Worm (Caenorhabditis elegans) whole organism, young adult: ENCODE results near the gene F42A6.1.
"Not testable (repeated sequence)": the region's sequence is repeated elsewhere in the genome, so short reads cannot be mapped to it uniquely, and the experiment has no call there.

ENCODE experiments used
- B0019.2 ChIP-seq: fragments of 200-800 bp; sonication (Bioruptor generic); conservative IDR thresholded peaks from 2 replicates; pipeline ENCODE4 v1.3.6; 2022; ENCODE audit warnings: missing genetic modification reagents, missing genetic modification characterization, missing compliant biosample characterization
- B0336.3 ChIP-seq: fragments of 200-800 bp; sonication (Bioruptor generic); IDR thresholded peaks from 2 replicates; pipeline ENCODE4 v1.3.6; 2022; ENCODE audit warnings: missing genetic modification characterization, missing compliant biosample characterization
- C06A6.2 ChIP-seq: fragments of 200-800 bp; sonication (Bioruptor generic); conservative IDR thresholded peaks from 2 replicates; pipeline ENCODE4 v1.3.6; 2022; ENCODE audit warnings: missing genetic modification characterization, missing compliant biosample characterization
- C17E4.6 ChIP-seq: fragments of 200-800 bp; sonication (Bioruptor generic); IDR thresholded peaks from 2 replicates; pipeline ENCODE4 v1.3.6; 2022; ENCODE audit warnings: missing genetic modification reagents, missing genetic modification characterization, missing compliant biosample characterization
- D2030.7 ChIP-seq: fragments of 200-800 bp; sonication (Bioruptor generic); IDR thresholded peaks from 2 replicates; pipeline ENCODE4 v1.3.6; 2022; ENCODE audit warnings: missing genetic modification reagents, missing genetic modification characterization, missing compliant biosample characterization
- F23B12.7 ChIP-seq: sonication (generic microtip); optimal IDR thresholded peaks from 2 replicates; lab custom pipeline; 2017; ENCODE audit warnings: missing genetic modification characterization, mild to moderate bottlenecking, missing compliant biosample characterization, antibody characterized with exemption, moderate library complexity; ENCODE audit not compliant: insufficient read depth
- F39B2.1 ChIP-seq: fragments of 200-800 bp; sonication (Bioruptor generic); IDR thresholded peaks from 2 replicates; pipeline ENCODE4 v1.3.6; 2022; ENCODE audit warnings: missing genetic modification reagents, missing genetic modification characterization, missing compliant biosample characterization
- F52B5.7 ChIP-seq: sonication (generic microtip); optimal IDR thresholded peaks from 2 replicates; lab custom pipeline; 2016; ENCODE audit warnings: mild to moderate bottlenecking, missing genetic modification characterization, missing compliant biosample characterization
- K11D2.4 ChIP-seq: fragments of 200-800 bp; sonication (Bioruptor generic); IDR thresholded peaks from 2 replicates; pipeline ENCODE4 v1.3.6; 2022; ENCODE audit warnings: missing genetic modification reagents, missing genetic modification characterization, missing compliant biosample characterization
- K12H6.12 ChIP-seq: fragments of 200-800 bp; sonication (Bioruptor generic); optimal IDR thresholded peaks from 2 replicates; lab custom pipeline; 2018; ENCODE audit warnings: mild to moderate bottlenecking, missing genetic modification characterization, missing compliant biosample characterization
- Y53F4B.3 ChIP-seq: fragments of 200-800 bp; sonication (Bioruptor generic); IDR thresholded peaks from 2 replicates; pipeline ENCODE4 v1.3.6; 2022; ENCODE audit warnings: missing genetic modification reagents, missing genetic modification characterization, missing compliant biosample characterization
- Y53G8AR.9 ChIP-seq: fragments of 200-800 bp; sonication (Bioruptor generic); conservative IDR thresholded peaks from 2 replicates; pipeline ENCODE4 v1.3.6; 2022; ENCODE audit warnings: missing genetic modification reagents, missing genetic modification characterization, missing compliant biosample characterization
- Y56A3A.18 ChIP-seq: fragments of 200-800 bp; sonication (Bioruptor generic); IDR thresholded peaks from 2 replicates; pipeline ENCODE4 v1.3.6; 2022; ENCODE audit warnings: missing genetic modification reagents, missing genetic modification characterization, missing compliant biosample characterization
- Y79H2A.3 ChIP-seq: fragments of 200-800 bp; sonication (Bioruptor generic); conservative IDR thresholded peaks from 2 replicates; pipeline ENCODE4 v1.3.6; 2022; ENCODE audit warnings: missing genetic modification reagents, missing genetic modification characterization, missing compliant biosample characterization
- atf-7 ChIP-seq: sonication (generic microtip); optimal IDR thresholded peaks from 2 replicates; lab custom pipeline; 2017; ENCODE audit warnings: mild to moderate bottlenecking, missing genetic modification characterization, missing compliant biosample characterization
- athp-1 ChIP-seq: sonication (generic microtip); optimal IDR thresholded peaks from 2 replicates; lab custom pipeline; 2017; ENCODE audit warnings: mild to moderate bottlenecking, missing genetic modification characterization, missing compliant biosample characterization
- attf-3 ChIP-seq: fragments of 200-800 bp; sonication (Bioruptor generic); conservative IDR thresholded peaks from 2 replicates; pipeline ENCODE4 v1.3.6; 2022; ENCODE audit warnings: missing genetic modification reagents, missing genetic modification characterization, missing compliant biosample characterization
- attf-5 ChIP-seq: fragments of 200-800 bp; sonication (Bioruptor generic); optimal IDR thresholded peaks from 2 replicates; lab custom pipeline; 2018; ENCODE audit warnings: mild to moderate bottlenecking, missing genetic modification characterization, missing compliant biosample characterization
- attf-6 ChIP-seq: fragments of 200-800 bp; sonication (Bioruptor generic); IDR thresholded peaks from 2 replicates; pipeline ENCODE4 v1.3.6; 2022; ENCODE audit warnings: missing genetic modification reagents, missing genetic modification characterization, missing compliant biosample characterization
- cebp-1 ChIP-seq, 2 experiments: fragments of 200-800 bp in 1 of 2; sonication (Bioruptor generic) in 1 of 2; sonication (generic microtip) in 1 of 2; IDR thresholded peaks in 1 of 2; optimal IDR thresholded peaks in 1 of 2; 2 replicates each; pipeline versions ENCODE4 v1.3.6 to Lab custom; 2017 to 2022; ENCODE audit warnings: missing compliant biosample characterization in 2 of 2, missing genetic modification characterization in 2 of 2, mild to moderate bottlenecking in 1 of 2, missing genetic modification reagents in 1 of 2, moderate library complexity in 1 of 2
- ceh-100 ChIP-seq: fragments of 200-800 bp; sonication (Bioruptor generic); IDR thresholded peaks from 2 replicates; pipeline ENCODE4 v1.3.6; 2022; ENCODE audit warnings: missing genetic modification reagents, missing genetic modification characterization, missing compliant biosample characterization
- ceh-91 ChIP-seq: fragments of 200-800 bp; sonication (Bioruptor generic); IDR thresholded peaks from 2 replicates; pipeline ENCODE4 v1.3.6; 2022; ENCODE audit warnings: missing genetic modification reagents, missing genetic modification characterization, missing compliant biosample characterization
- dpl-1 ChIP-seq: fragments of 150-350 bp; optimal IDR thresholded peaks from 2 replicates; lab custom pipeline; 2014; ENCODE audit warnings: missing biosample characterization, missing genetic modification reagents, missing genetic modification characterization
- efl-1 ChIP-seq: fragments of 150-350 bp; optimal IDR thresholded peaks from 2 replicates; lab custom pipeline; 2014; ENCODE audit warnings: missing biosample characterization, missing genetic modification reagents, missing genetic modification characterization
- egl-18 ChIP-seq: fragments of 200-800 bp; sonication (Bioruptor generic); IDR thresholded peaks from 2 replicates; pipeline ENCODE4 v1.3.6; 2022; ENCODE audit warnings: missing genetic modification reagents, missing genetic modification characterization, missing compliant biosample characterization
- him-1 ChIP-seq: sonication (generic microtip); optimal IDR thresholded peaks from 2 replicates; lab custom pipeline; 2016; ENCODE audit warnings: missing genotype, missing genetic modification reagents, missing genetic modification characterization, missing compliant biosample characterization
- hsf-1 ChIP-seq: fragments of 200-800 bp; sonication (Bioruptor generic); IDR thresholded peaks from 2 replicates; pipeline ENCODE4 v1.3.6; 2022; ENCODE audit warnings: missing genetic modification reagents, missing genetic modification characterization, missing compliant biosample characterization
- let-607 ChIP-seq, 2 experiments: fragments of 200-800 bp in 1 of 2; sonication (Bioruptor generic) in 1 of 2; sonication (generic microtip) in 1 of 2; optimal IDR thresholded peaks; 2 replicates each; lab custom pipeline; 2016 to 2018; ENCODE audit warnings: mild to moderate bottlenecking in 2 of 2, missing compliant biosample characterization in 2 of 2, missing genetic modification characterization in 2 of 2, moderate library complexity in 2 of 2, missing genotype in 1 of 2
- lin-35 ChIP-seq, 3 experiments: fragments of 150-350 bp in 2 of 3; sonication (generic microtip) in 1 of 3; optimal IDR thresholded peaks; 2 replicates each; lab custom pipeline; 2014 to 2018; ENCODE audit warnings: missing biosample characterization in 3 of 3, missing genetic modification characterization in 3 of 3, missing genetic modification reagents in 3 of 3
- lin-54 ChIP-seq: fragments of 200-800 bp; sonication (Bioruptor generic); optimal IDR thresholded peaks from 2 replicates; lab custom pipeline; 2018; ENCODE audit warnings: mild to moderate bottlenecking, missing genetic modification characterization, missing compliant biosample characterization
- lsl-1 ChIP-seq: fragments of 200-800 bp; sonication (Bioruptor generic); optimal IDR thresholded peaks from 2 replicates; lab custom pipeline; 2018; ENCODE audit warnings: mild to moderate bottlenecking, missing genetic modification characterization, moderate library complexity, missing compliant biosample characterization
- madf-3 ChIP-seq: fragments of 200-800 bp; sonication (Bioruptor generic); IDR thresholded peaks from 2 replicates; pipeline ENCODE4 v1.3.6; 2022; ENCODE audit warnings: missing genetic modification reagents, missing genetic modification characterization, missing compliant biosample characterization
- nhr-120 ChIP-seq: fragments of 200-800 bp; sonication (Bioruptor generic); IDR thresholded peaks from 2 replicates; pipeline ENCODE4 v1.3.6; 2022; ENCODE audit warnings: missing genetic modification characterization, missing compliant biosample characterization
- nhr-90 ChIP-seq: sonication (generic microtip); optimal IDR thresholded peaks from 2 replicates; lab custom pipeline; 2016; ENCODE audit warnings: missing genotype, mild to moderate bottlenecking, missing genetic modification characterization, missing compliant biosample characterization
- repo-1 ChIP-seq: sonication (generic microtip); optimal IDR thresholded peaks from 2 replicates; lab custom pipeline; 2017; ENCODE audit warnings: mild to moderate bottlenecking, missing genetic modification characterization, missing compliant biosample characterization
- snpc-4 ChIP-seq, 5 experiments: fragments of 150-350 bp in 1 of 5; sonication (generic microtip) in 4 of 5; optimal IDR thresholded peaks; 2 replicates each; lab custom pipeline; 2014 to 2018; ENCODE audit warnings: missing genetic modification characterization in 5 of 5, missing biosample characterization in 3 of 5, antibody characterized with exemption in 2 of 5, mild to moderate bottlenecking in 2 of 5, missing compliant biosample characterization in 2 of 5, missing genotype in 2 of 5, moderate library complexity in 2 of 5, missing genetic modification reagents in 1 of 5
- tlf-1 ChIP-seq: fragments of 200-800 bp; sonication (Bioruptor generic); optimal IDR thresholded peaks from 2 replicates; lab custom pipeline; 2018; ENCODE audit warnings: mild to moderate bottlenecking, missing genetic modification characterization, missing compliant biosample characterization
- xnd-1 ChIP-seq: sonication (generic microtip); optimal IDR thresholded peaks from 2 replicates; lab custom pipeline; 2016; ENCODE audit warnings: missing genotype, missing genetic modification reagents, missing genetic modification characterization, missing compliant biosample characterization
- ztf-18 ChIP-seq: sonication (generic microtip); optimal IDR thresholded peaks from 2 replicates; lab custom pipeline; 2016; ENCODE audit warnings: missing genotype, mild to moderate bottlenecking, missing genetic modification characterization, missing compliant biosample characterization
- ztf-22 ChIP-seq: fragments of 200-800 bp; sonication (Bioruptor generic); optimal IDR thresholded peaks from 2 replicates; lab custom pipeline; 2018; ENCODE audit warnings: mild to moderate bottlenecking, missing genetic modification characterization, moderate library complexity, missing compliant biosample characterization
- ztf-25 ChIP-seq: fragments of 200-800 bp; sonication (Bioruptor generic); IDR thresholded peaks from 2 replicates; pipeline ENCODE4 v1.3.6; 2022; ENCODE audit warnings: missing genetic modification reagents, missing genetic modification characterization, missing compliant biosample characterization
- ztf-26 ChIP-seq: sonication (generic microtip); optimal IDR thresholded peaks from 2 replicates; lab custom pipeline; 2017; ENCODE audit warnings: missing genetic modification characterization, missing compliant biosample characterization
- ztf-6 ChIP-seq: fragments of 200-800 bp; sonication (Bioruptor generic); IDR thresholded peaks from 2 replicates; pipeline ENCODE4 v1.3.6; 2022; ENCODE audit warnings: missing genetic modification reagents, missing genetic modification characterization, missing compliant biosample characterization

Gene F42A6.1

ce11 chrIV:3311243-3311642, 43.6 kb upstream of the F42A6.1 start, which contains the start of gene zip-11 (continued):
- TF ChIP-seq Y53G8AR.9 (GFP tag; lab: Robert Waterston, UW) (peak; percentile 50; the same call in 1 of the 2 replicates), ztf-22 (GFP tag; lab: Kevin White, UChicago) (peak; percentile 13), B0336.3 (GFP tag; lab: Robert Waterston, UW) (peak; percentile 58; the same call in 1 of the 2 replicates), cebp-1 (GFP tag; IDR thresholded peaks at IDR 0.05; lab: Robert Waterston, UW) (no peak), cebp-1 (tag; optimal IDR thresholded peaks at IDR 0.05; lab: Kevin White, UChicago) (peak; percentile 77), F23B12.7 (peak; percentile 29), ztf-18 (tag; lab: Kevin White, UChicago) (peak; percentile 14), attf-5 (peak; percentile 66), tlf-1 (peak; percentile 14), snpc-4 (GFP tag; optimal IDR thresholded peaks at IDR 0.05; lab: Kevin White, UChicago) (no peak), snpc-4 (tag; optimal IDR thresholded peaks at IDR 0.05; lab: Kevin White, UChicago) (peak in 1 of 4 experiments; percentile 18), F52B5.7 (tag; lab: Kevin White, UChicago) (no peak), ceh-100 (GFP tag; lab: Robert Waterston, UW) (0 out of 2 replicates have a peak, but pooled peaks have one; percentile 19), hsf-1 (GFP tag; lab: Robert Waterston, UW) (no peak), repo-1 (tag; lab: Kevin White, UChicago) (no peak), efl-1 (GFP tag; lab: Kevin White, UChicago) (no peak)

- TF ChIP-seq K11D2.4 (GFP tag; lab: Robert Waterston, UW) (peak; percentile 97), Y79H2A.3 (GFP tag; lab: Robert Waterston, UW) (peak; percentile 98), let-607 (tag; optimal IDR thresholded peaks at IDR 0.05; lab: Kevin White, UChicago) (peak; percentile 83 to 93), ztf-26 (tag; lab: Kevin White, UChicago) (peak; percentile 82), athp-1 (tag; lab: Kevin White, UChicago) (peak; percentile 2), him-1 (peak; percentile 45), C06A6.2 (GFP tag; lab: Robert Waterston, UW) (peak; percentile 96), attf-6 (peak; percentile 85), lin-54 (GFP tag; lab: Kevin White, UChicago) (peak; percentile 92), Y53G8AR.9 (GFP tag; lab: Robert Waterston, UW) (peak; percentile 99), Y53F4B.3 (GFP tag; lab: Robert Waterston, UW) (peak; percentile 72), ceh-91 (peak; percentile 98), dpl-1 (GFP tag; lab: Kevin White, UChicago) (peak; percentile 12), K12H6.12 (tag; lab: Kevin White, UChicago) (peak; percentile 51), ztf-6 (GFP tag; lab: Robert Waterston, UW) (peak; percentile 79; the same call in 1 of the 2 replicates), ztf-25 (peak; percentile 84; the same call in 1 of the 2 replicates), ztf-18 (tag; lab: Kevin White, UChicago) (peak; percentile 43), Y56A3A.18 (GFP tag; lab: Robert Waterston, UW) (peak; percentile 98), lin-35 (GFP tag; optimal IDR thresholded peaks at IDR 0.05; lab: Kevin White, UChicago) (peak in 1 of 3 experiments; percentile 68), snpc-4 (tag; optimal IDR thresholded peaks at IDR 0.05; lab: Kevin White, UChicago) (peak in 2 of 4 experiments; percentile 45 to 72), madf-3 (peak; percentile 97), cebp-1 (GFP tag; IDR thresholded peaks at IDR 0.05; lab: Robert Waterston, UW) (peak; percentile 92), cebp-1 (tag; optimal IDR thresholded peaks at IDR 0.05; lab: Kevin White, UChicago) (peak; percentile 81), C17E4.6 (GFP tag; lab: Robert Waterston, UW) (peak; percentile 94), D2030.7 (GFP tag; lab: Robert Waterston, UW) (peak; percentile 95), ceh-100 (GFP tag; lab: Robert Waterston, UW) (peak; percentile 91), B0019.2 (GFP tag; lab: Robert Waterston, UW) (peak; percentile 93), attf-3 (GFP tag; lab: Robert Waterston, UW) (peak; percentile 87), atf-7 (peak; percentile 62), xnd-1 (tag; lab: Kevin White, UChicago) (peak; percentile 84), repo-1 (tag; lab: Kevin White, UChicago) (peak; percentile 50), lsl-1 (GFP tag; lab: Kevin White, UChicago) (peak; percentile 85), efl-1 (GFP tag; lab: Kevin White, UChicago) (peak; percentile 31), nhr-120 (GFP tag; lab: Robert Waterston, UW) (peak; percentile 92), egl-18 (peak; percentile 95), nhr-90 (tag; lab: Kevin White, UChicago) (peak; percentile 6), F39B2.1 (GFP tag; lab: Robert Waterston, UW) (peak; percentile 83; the same call in 1 of the 2 replicates)
- TF ChIP-seq snpc-4 (GFP tag; optimal IDR thresholded peaks at IDR 0.05; lab: Kevin White, UChicago): not testable (repeated sequence)
These were observed 41.5 kb upstream of the F42A6.1 start for ce11 chrIV:3313311-3313710.
